Worm (Caenorhabditis elegans) whole organism, L4 larva: ENCODE measurements around the gene ZC239.13.
"Not testable (repeated sequence)": the region's sequence is repeated elsewhere in the genome, so short reads cannot be mapped to it uniquely, and the experiment has no call there.

Experiments used
- F37D6.2 ChIP-seq: sonication (generic microtip); optimal IDR thresholded peaks from 2 replicates; lab custom pipeline; 2016; ENCODE audit warnings: mild to moderate bottlenecking, missing genetic modification characterization, missing compliant biosample characterization
- F44E2.7 ChIP-seq: fragments of 200-800 bp; sonication (Bioruptor generic); IDR thresholded peaks from 2 replicates; pipeline ENCODE4 v2.1.2; 2022; ENCODE audit warnings: missing genetic modification characterization, missing compliant biosample characterization
- R02D3.7 ChIP-seq: fragments of 150-350 bp; sonication (generic microtip); optimal IDR thresholded peaks from 3 replicates; lab custom pipeline; 2014; ENCODE audit warnings: missing biosample characterization, missing genetic modification characterization
- T20F7.1 ChIP-seq: fragments of 200-800 bp; sonication (Bioruptor generic); optimal IDR thresholded peaks from 2 replicates; lab custom pipeline; 2018; ENCODE audit warnings: mild to moderate bottlenecking, missing genetic modification characterization, missing compliant biosample characterization
- Y105C5A.15 ChIP-seq: fragments of 200-800 bp; sonication (Bioruptor generic); IDR thresholded peaks from 2 replicates; pipeline ENCODE4 v1.3.6; 2022; ENCODE audit warnings: missing genetic modification characterization, missing compliant biosample characterization
- ZK546.5 ChIP-seq, 2 experiments: sonication (generic microtip); optimal IDR thresholded peaks; 2 replicates each; lab custom pipeline; 2017; ENCODE audit warnings: missing biosample characterization in 2 of 2, missing genetic modification characterization in 2 of 2
- aha-1 ChIP-seq: fragments of 150-350 bp; peaks from one replicate; lab custom pipeline; 2014; ENCODE audit warnings: missing biosample characterization, missing genetic modification characterization
- ceh-28 ChIP-seq: fragments of 150-350 bp; optimal IDR thresholded peaks from 2 replicates; lab custom pipeline; 2014; ENCODE audit warnings: missing biosample characterization, missing genetic modification reagents, missing genetic modification characterization
- ceh-32 ChIP-seq: sonication (generic microtip); optimal IDR thresholded peaks from 2 replicates; lab custom pipeline; 2016; ENCODE audit warnings: mild to moderate bottlenecking, missing genetic modification characterization, missing compliant biosample characterization; ENCODE audit not compliant: poor library complexity
- ceh-44 ChIP-seq: fragments of 200-800 bp; sonication (Bioruptor generic); IDR thresholded peaks from 2 replicates; pipeline ENCODE4 v1.3.6; 2022; ENCODE audit warnings: missing genetic modification reagents, missing genetic modification characterization, missing compliant biosample characterization
- ceh-62 ChIP-seq: sonication (generic microtip); optimal IDR thresholded peaks from 2 replicates; lab custom pipeline; 2017; ENCODE audit warnings: missing biosample characterization, missing genetic modification characterization
- daf-16 ChIP-seq, 3 experiments: sonication (generic microtip); optimal IDR thresholded peaks; 2 replicates each; lab custom pipeline; 2016 to 2017; ENCODE audit warnings: missing genetic modification characterization in 3 of 3, missing genetic modification reagents in 3 of 3, mild to moderate bottlenecking in 2 of 3, missing compliant biosample characterization in 2 of 3, missing biosample characterization in 1 of 3, moderate library complexity in 1 of 3
- daf-19 ChIP-seq: fragments of 200-800 bp; sonication (Bioruptor generic); conservative IDR thresholded peaks from 2 replicates; pipeline ENCODE4 v1.3.6; 2022; ENCODE audit warnings: missing genetic modification characterization, missing compliant biosample characterization
- dmd-6 ChIP-seq: fragments of 200-800 bp; sonication (Bioruptor generic); IDR thresholded peaks from 2 replicates; pipeline ENCODE4 v1.3.6; 2022; ENCODE audit warnings: missing genetic modification reagents, missing genetic modification characterization, missing compliant biosample characterization
- dve-1 ChIP-seq: sonication (generic microtip); optimal IDR thresholded peaks from 2 replicates; lab custom pipeline; 2017; ENCODE audit warnings: antibody characterized with exemption, mild to moderate bottlenecking, missing genetic modification characterization, missing compliant biosample characterization; ENCODE audit not compliant: insufficient read depth
- hlh-30 ChIP-seq: sonication (generic microtip); optimal IDR thresholded peaks from 2 replicates; lab custom pipeline; 2017; ENCODE audit warnings: antibody characterized with exemption, mild to moderate bottlenecking, missing genetic modification characterization, missing compliant biosample characterization; ENCODE audit not compliant: insufficient read depth
- lin-13 ChIP-seq: fragments of 150-350 bp; optimal IDR thresholded peaks from 2 replicates; lab custom pipeline; 2014; ENCODE audit warnings: missing biosample characterization, missing genetic modification reagents, missing genetic modification characterization
- lin-39 ChIP-seq: fragments of 150-350 bp; optimal IDR thresholded peaks from 2 replicates; lab custom pipeline; 2014; ENCODE audit warnings: missing biosample characterization, missing genetic modification reagents, missing genetic modification characterization
- lsy-2 ChIP-seq, 2 experiments: fragments of 150-350 bp in 1 of 2; sonication (generic microtip) in 1 of 2; optimal IDR thresholded peaks; 2 replicates each; lab custom pipeline; 2014 to 2017; ENCODE audit warnings: missing biosample characterization in 2 of 2, missing genetic modification characterization in 2 of 2
- madf-9 ChIP-seq: fragments of 200-800 bp; sonication (Bioruptor generic); conservative IDR thresholded peaks from 2 replicates; pipeline ENCODE4 v1.3.6; 2022; ENCODE audit warnings: missing genetic modification reagents, missing genetic modification characterization, missing compliant biosample characterization
- nhr-11 ChIP-seq: fragments of 150-350 bp; optimal IDR thresholded peaks from 2 replicates; lab custom pipeline; 2014; ENCODE audit warnings: missing biosample characterization, missing genetic modification characterization
- nhr-111 ChIP-seq: fragments of 200-800 bp; sonication (Bioruptor generic); optimal IDR thresholded peaks from 2 replicates; lab custom pipeline; 2018; ENCODE audit warnings: mild to moderate bottlenecking, missing genetic modification characterization, missing compliant biosample characterization
- nhr-28 ChIP-seq: fragments of 150-350 bp; optimal IDR thresholded peaks from 2 replicates; lab custom pipeline; 2014; ENCODE audit warnings: missing biosample characterization, missing genetic modification characterization
- nhr-41 ChIP-seq: fragments of 200-800 bp; sonication (Bioruptor generic); IDR thresholded peaks from 2 replicates; pipeline ENCODE4 v1.3.6; 2022; ENCODE audit warnings: missing genetic modification reagents, missing genetic modification characterization, missing compliant biosample characterization
- php-3 ChIP-seq: fragments of 200-800 bp; sonication (Bioruptor generic); IDR thresholded peaks from 2 replicates; pipeline ENCODE4 v1.3.6; 2022; ENCODE audit warnings: missing genetic modification reagents, missing genetic modification characterization, missing compliant biosample characterization
- pqm-1 ChIP-seq: sonication (generic microtip); optimal IDR thresholded peaks from 2 replicates; lab custom pipeline; 2017; ENCODE audit warnings: missing biosample characterization, missing genetic modification characterization
- rbr-2 ChIP-seq: sonication (generic microtip); optimal IDR thresholded peaks from 2 replicates; lab custom pipeline; 2016; ENCODE audit warnings: missing genotype, missing genetic modification characterization, missing compliant biosample characterization
- unc-130 ChIP-seq: sonication (generic microtip); optimal IDR thresholded peaks from 2 replicates; lab custom pipeline; 2016; ENCODE audit warnings: missing genetic modification reagents, missing genetic modification characterization, missing compliant biosample characterization
- zip-2 ChIP-seq: fragments of 150-350 bp; optimal IDR thresholded peaks from 2 replicates; lab custom pipeline; 2014; ENCODE audit warnings: missing biosample characterization, missing genetic modification characterization

ZC239.13 gene

DNA sequence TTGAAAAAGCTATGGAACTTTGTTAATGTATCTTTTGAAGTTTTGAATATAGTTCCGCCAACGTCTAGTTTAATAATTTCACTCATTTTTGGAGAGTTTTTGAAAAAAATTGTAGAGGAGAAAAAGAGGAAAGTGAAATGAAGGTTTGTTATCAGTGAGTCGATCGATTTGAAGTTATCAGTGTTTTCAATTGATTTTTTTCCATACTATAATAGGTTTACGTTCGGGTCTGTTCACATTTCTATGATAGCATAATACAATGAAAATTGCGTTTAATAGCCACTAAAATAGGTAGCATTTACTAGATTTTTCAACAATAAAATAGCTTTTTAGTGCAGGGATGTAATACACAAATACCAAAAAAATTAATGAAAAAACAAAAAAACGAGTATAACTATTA is 2.6 kb upstream of the ZC239.13 start, which contains the start of gene ZC239.16:
Gene ZC239.16 (minus strand): TSS at position 120 of the 400 bp plus-strand sequence.
- TF ChIP-seq dve-1 (peak; percentile 23), nhr-28 (tag; lab: Kevin White, UChicago) (peak; percentile 50), T20F7.1 (GFP tag; lab: Kevin White, UChicago) (no peak), pqm-1 (peak; percentile 38), daf-16 (GFP tag; optimal IDR thresholded peaks at IDR 0.05; lab: Kevin White, UChicago) (no peak), daf-16 (tag; optimal IDR thresholded peaks at IDR 0.05; lab: Kevin White, UChicago) (peak; percentile 61), hlh-30 (tag; lab: Kevin White, UChicago) (no peak), php-3 (GFP tag; lab: Robert Waterston, UW) (peak; percentile 27; the same call in 1 of the 2 replicates), dmd-6 (GFP tag; lab: Robert Waterston, UW) (0 out of 2 replicates have a peak, but pooled peaks have one; percentile 8)

DNA sequence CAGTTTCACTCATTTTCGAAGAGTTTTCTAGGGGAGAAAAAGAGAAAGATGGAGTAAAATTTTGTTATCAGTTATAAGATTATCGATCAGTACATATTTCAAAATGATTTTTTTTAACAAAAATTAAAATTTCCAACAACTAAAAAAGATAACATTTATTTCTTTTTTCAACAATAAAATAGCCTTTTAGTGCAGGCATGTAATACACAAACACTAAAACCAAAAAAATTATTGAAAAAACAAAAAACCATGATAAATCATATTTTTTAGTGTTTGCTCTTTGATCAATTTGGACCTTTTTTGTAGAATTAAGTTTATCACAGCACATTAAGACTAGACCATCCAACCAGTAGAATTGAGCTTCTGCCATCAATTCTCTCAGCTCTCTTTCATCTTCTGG is 2.0 kb upstream of the ZC239.13 start, which contains the start of gene ZC239.15:
Gene ZC239.15 (minus strand): TSS at position 101 of the 400 bp plus-strand sequence.
- TF ChIP-seq aha-1: peak; percentile 16
- no peak for TF ChIP-seq F44E2.7
- TF ChIP-seq daf-16 (GFP tag; optimal IDR thresholded peaks at IDR 0.05; lab: Kevin White, UChicago): no peak
- peak; percentile 2 for TF ChIP-seq daf-16 (tag; optimal IDR thresholded peaks at IDR 0.05; lab: Kevin White, UChicago)
- TF ChIP-seq lsy-2 (tag; optimal IDR thresholded peaks at IDR 0.05; lab: Kevin White, UChicago): no peak
- TF ChIP-seq R02D3.7 (tag; lab: Kevin White, UChicago): no peak
- TF ChIP-seq, all 104 proteins: peak for 2

DNA sequence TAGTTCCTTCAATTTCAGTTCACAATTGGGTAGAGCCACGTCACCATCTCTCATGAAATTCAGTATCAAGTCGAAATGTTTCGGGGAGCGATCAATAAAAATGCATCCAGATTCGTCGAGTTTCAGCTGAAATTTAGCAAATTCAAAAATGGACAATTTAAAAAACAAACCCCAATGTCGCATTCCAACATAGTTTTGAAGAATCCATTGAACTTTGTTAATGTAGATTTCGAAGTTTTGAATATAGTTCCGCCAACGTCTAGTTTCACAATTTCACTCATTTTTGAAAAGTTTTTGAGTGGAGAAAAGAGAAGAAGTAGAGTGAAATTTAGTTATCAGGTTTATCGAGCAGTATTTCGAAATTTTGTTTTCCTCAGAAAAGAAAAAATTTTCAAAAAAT is 909 bp downstream of the ZC239.13 start, which contains the start of gene ZC239.14:
Gene ZC239.14 (minus strand): TSS at position 305 of the 400 bp plus-strand sequence.
- TF ChIP-seq dmd-6 (GFP tag; lab: Robert Waterston, UW) (no peak), ZK546.5 (tag; optimal IDR thresholded peaks at IDR 0.05; lab: Kevin White, UChicago) (no peak), aha-1 (peak; percentile 91)

DNA sequence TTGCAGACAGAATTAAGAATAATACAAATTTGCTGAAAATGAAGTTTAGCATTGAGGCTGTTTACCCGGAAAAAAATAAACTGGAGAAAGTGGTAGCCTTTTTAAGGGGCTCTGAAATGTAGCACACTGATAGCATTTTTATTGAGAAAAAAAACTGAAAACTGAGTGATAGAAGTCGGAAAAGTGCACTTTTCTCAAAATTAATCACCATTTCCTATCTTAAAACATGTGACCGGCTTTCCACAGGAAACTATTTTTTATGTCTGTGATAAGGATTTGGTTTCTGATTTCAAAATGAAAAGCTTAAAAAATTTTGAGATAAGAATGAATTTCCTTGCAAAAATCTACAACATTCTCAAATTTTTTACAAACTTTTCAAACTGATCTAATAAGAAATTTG is 1.9 kb downstream of the ZC239.13 start, which contains the start of gene ZC239.22:
Gene ZC239.22 (minus strand): TSS at position 101 of the 400 bp plus-strand sequence.
- TF ChIP-seq nhr-11 (tag; lab: Kevin White, UChicago): no peak
- peak; percentile 21 for TF ChIP-seq aha-1

DNA sequence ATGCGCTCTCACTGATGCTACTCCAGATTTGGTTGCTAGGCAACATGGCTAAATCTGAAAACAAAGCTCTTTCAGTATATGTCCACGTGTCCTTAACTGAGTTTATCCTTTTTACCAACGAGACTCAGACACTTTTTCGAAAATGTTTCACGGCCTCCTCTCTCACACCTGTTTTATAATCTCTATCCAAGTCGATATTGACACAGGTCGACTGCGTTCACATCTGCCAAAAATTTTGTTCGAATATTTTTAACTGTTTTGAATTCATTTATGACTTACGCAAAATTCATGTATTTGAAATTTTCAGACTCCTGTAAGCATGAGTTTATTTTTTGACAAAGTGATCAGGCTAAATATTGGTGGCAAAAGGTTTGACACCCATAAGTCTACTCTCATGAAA is 6.9 kb downstream of the ZC239.13 start, which contains the start of gene ZC239.3:
Gene ZC239.3 (plus strand): TSS at position 301 of the 400 bp plus-strand sequence.
- TF ChIP-seq daf-19 (GFP tag; lab: Robert Waterston, UW); madf-9 (GFP tag; lab: Robert Waterston, UW); ceh-28: not testable (repeated sequence)

DNA sequence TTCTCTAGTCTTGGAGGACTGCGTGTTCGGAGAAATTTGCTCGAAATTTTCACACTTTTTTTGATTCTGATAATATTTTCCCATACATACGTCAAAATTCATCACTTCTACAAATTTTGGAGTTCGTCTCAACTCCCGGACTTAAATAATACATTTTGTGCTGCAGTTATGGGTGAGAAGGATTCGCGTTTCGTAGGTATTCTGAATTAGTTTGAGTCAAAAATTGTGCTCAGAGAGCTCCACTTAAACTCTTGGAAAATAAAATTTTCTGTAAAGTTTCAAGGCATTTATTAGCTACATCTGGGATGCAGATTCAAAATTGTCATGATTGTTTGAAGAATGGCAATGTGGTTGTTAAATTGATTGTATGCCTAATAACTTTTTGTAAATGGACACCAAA is 8.7 kb downstream of the ZC239.13 start, which contains the start of gene ZC239.4:
Gene ZC239.4 (plus strand): TSS at position 301 of the 400 bp plus-strand sequence.
- TF ChIP-seq ceh-62 (no peak), Y105C5A.15 (no peak), zip-2 (tag; lab: Kevin White, UChicago) (no peak), rbr-2 (tag; lab: Kevin White, UChicago) (no peak), nhr-111 (GFP tag; lab: Kevin White, UChicago) (no peak), lin-13 (GFP tag; lab: Kevin White, UChicago) (no peak), nhr-41 (GFP tag; lab: Robert Waterston, UW) (no peak), lin-39 (tag; lab: Kevin White, UChicago) (no peak), F37D6.2 (tag; lab: Kevin White, UChicago) (no peak), unc-130 (no peak), ceh-44 (GFP tag; lab: Robert Waterston, UW) (no peak), ceh-32 (tag; lab: Kevin White, UChicago) (no peak)
- TF ChIP-seq, all 104 proteins: peak for 0
